Worm (Caenorhabditis elegans) whole organism, dauer: Measurements from ENCODE around the gene sqv-1.
"Not testable (repeated sequence)": the region's sequence is repeated elsewhere in the genome, so short reads cannot be mapped to it uniquely, and the experiment has no call there.

Experiments
- unc-62 ChIP-seq: sonication (generic microtip); optimal IDR thresholded peaks from 2 replicates; lab custom pipeline; 2017; ENCODE audit warnings: missing biosample characterization, missing genetic modification reagents, missing genetic modification characterization

Gene sqv-1

ce11 chrIV:8352036-8352435 lies 8.9 kb upstream of the sqv-1 start, which contains the start of gene F17E9.16:
Gene F17E9.16 (plus strand): TSS chrIV:8352336.
- not testable (repeated sequence) for TF ChIP-seq unc-62 (GFP tag; lab: Kevin White, UChicago)

ce11 chrIV:8354572-8354971 lies 6.3 kb upstream of the sqv-1 start, which contains the start of gene F17E9.3:
Gene F17E9.3 (plus strand): TSS chrIV:8354872.
- TF ChIP-seq unc-62 (GFP tag; lab: Kevin White, UChicago) = no peak

ce11 chrIV:8355592-8355991 lies 5.3 kb upstream of the sqv-1 start, which contains the start of the genes F17E9.2 and col-116:
Gene F17E9.2 (plus strand): TSS chrIV:8355892.
Gene col-116 (plus strand): TSS chrIV:8355906.
- no peak for TF ChIP-seq unc-62 (GFP tag; lab: Kevin White, UChicago)

- TF ChIP-seq unc-62 (GFP tag; lab: Kevin White, UChicago) = no peak
Observed at ce11 chrIV:8357299-8357698, 3.6 kb upstream of the sqv-1 start.

ce11 chrIV:8358492-8358891 lies 2.4 kb upstream of the sqv-1 start, which contains the start of gene D2096.13:
Gene D2096.13 (minus strand): TSS chrIV:8358592.
- no peak for TF ChIP-seq unc-62 (GFP tag; lab: Kevin White, UChicago)

- no peak for TF ChIP-seq unc-62 (GFP tag; lab: Kevin White, UChicago)
Observed at ce11 chrIV:8359716-8360407, 1.1 kb upstream of the sqv-1 start, which contains the start of gene D2096.5. Gene D2096.5 (minus strand): TSS chrIV:8359766.

- TF ChIP-seq unc-62 (GFP tag; lab: Kevin White, UChicago) = no peak
Observed at ce11 chrIV:8363163-8363562, 2.2 kb downstream of the sqv-1 start, which contains the start of gene D2096.12. Gene D2096.12 (plus strand): TSS chrIV:8363463.

- TF ChIP-seq unc-62 (GFP tag; lab: Kevin White, UChicago) = no peak
Observed at ce11 chrIV:8366295-8366694, 5.4 kb downstream of the sqv-1 start, which contains the start of gene aagr-1. Gene aagr-1 (plus strand): TSS chrIV:8366521.

ce11 chrIV:8367887-8368286 lies 7.0 kb downstream of the sqv-1 start:
- TF ChIP-seq unc-62 (GFP tag; lab: Kevin White, UChicago) = no peak

- no peak for TF ChIP-seq unc-62 (GFP tag; lab: Kevin White, UChicago)
Observed at ce11 chrIV:8369135-8369534, 8.2 kb downstream of the sqv-1 start, which contains the start of gene D2096.6. Gene D2096.6 (minus strand): TSS chrIV:8369235.

- TF ChIP-seq unc-62 (GFP tag; lab: Kevin White, UChicago) = no peak
Observed at ce11 chrIV:8375381-8375780, 14.5 kb downstream of the sqv-1 start.

ce11 chrIV:8376923-8377322 lies 16.0 kb downstream of the sqv-1 start:
- no peak for TF ChIP-seq unc-62 (GFP tag; lab: Kevin White, UChicago)

- no peak for TF ChIP-seq unc-62 (GFP tag; lab: Kevin White, UChicago)
Observed at ce11 chrIV:8377501-8377900, 16.6 kb downstream of the sqv-1 start, which contains the start of gene D2096.7. Gene D2096.7 (minus strand): TSS chrIV:8377630.

ce11 chrIV:8378280-8378679 lies 17.4 kb downstream of the sqv-1 start:
- TF ChIP-seq unc-62 (GFP tag; lab: Kevin White, UChicago) = no peak

ce11 chrIV:8379278-8379677 lies 18.4 kb downstream of the sqv-1 start, which contains the start of gene nap-1:
Gene nap-1 (minus strand): TSS chrIV:8379319.
- no peak for TF ChIP-seq unc-62 (GFP tag; lab: Kevin White, UChicago)

ce11 chrIV:8379683-8380082 lies 18.8 kb downstream of the sqv-1 start, which contains the start of gene praf-3:
Gene praf-3 (plus strand): TSS chrIV:8379983.
- no peak for TF ChIP-seq unc-62 (GFP tag; lab: Kevin White, UChicago)
